Worm (Caenorhabditis elegans) whole organism, mixed stage, embryonic: ENCODE measurements around the gene bath-36.
"Not testable (repeated sequence)": the region's sequence is repeated elsewhere in the genome, so short reads cannot be mapped to it uniquely, and the experiment has no call there.

Source experiments
- M03D4.4 ChIP-seq: sonication (generic microtip); optimal IDR thresholded peaks from 2 replicates; lab custom pipeline; 2017; ENCODE audit warnings: mild to moderate bottlenecking, missing genetic modification characterization, missing compliant biosample characterization
- bed-3 ChIP-seq: fragments of 200-800 bp; sonication (Bioruptor generic); optimal IDR thresholded peaks from 3 replicates; lab custom pipeline; 2018; ENCODE audit warnings: mild to moderate bottlenecking, missing genetic modification characterization, moderate library complexity, missing compliant biosample characterization
- blmp-1 ChIP-seq: fragments of 150-350 bp; optimal IDR thresholded peaks from 2 replicates; lab custom pipeline; 2014; ENCODE audit warnings: missing biosample characterization, missing genetic modification characterization
- ceh-39 ChIP-seq: fragments of 150-350 bp; optimal IDR thresholded peaks from 2 replicates; lab custom pipeline; 2014; ENCODE audit warnings: missing biosample characterization, missing genetic modification characterization
- ceh-43 ChIP-seq: fragments of 200-800 bp; sonication (Bioruptor generic); optimal IDR thresholded peaks from 2 replicates; lab custom pipeline; 2018; ENCODE audit warnings: mild to moderate bottlenecking, missing genetic modification characterization, moderate library complexity, missing compliant biosample characterization
- ceh-83 ChIP-seq: fragments of 200-800 bp; sonication (Bioruptor generic); optimal IDR thresholded peaks from 2 replicates; lab custom pipeline; 2018; ENCODE audit warnings: mild to moderate bottlenecking, missing genetic modification characterization, missing compliant biosample characterization
- ces-1 ChIP-seq: fragments of 150-350 bp; optimal IDR thresholded peaks from 2 replicates; lab custom pipeline; 2014; ENCODE audit warnings: missing biosample characterization, missing genetic modification reagents, missing genetic modification characterization
- cnd-1 ChIP-seq: fragments of 200-800 bp; sonication (Bioruptor generic); optimal IDR thresholded peaks from 2 replicates; lab custom pipeline; 2018; ENCODE audit warnings: mild to moderate bottlenecking, missing genetic modification characterization, missing compliant biosample characterization
- drap-1 ChIP-seq: fragments of 200-800 bp; sonication (Bioruptor generic); optimal IDR thresholded peaks from 3 replicates; lab custom pipeline; 2018; ENCODE audit warnings: mild to moderate bottlenecking, missing genetic modification characterization, missing compliant biosample characterization
- elt-1 ChIP-seq: sonication (generic microtip); optimal IDR thresholded peaks from 2 replicates; lab custom pipeline; 2017; ENCODE audit warnings: missing genetic modification characterization, mild to moderate bottlenecking, missing compliant biosample characterization, antibody characterized with exemption, moderate library complexity, borderline replicate concordance; ENCODE audit not compliant: insufficient read depth
- elt-3 ChIP-seq: fragments of 150-350 bp; optimal IDR thresholded peaks from 2 replicates; lab custom pipeline; 2014; ENCODE audit warnings: missing biosample characterization, missing genetic modification characterization
- flh-1 ChIP-seq: fragments of 200-800 bp; sonication (Bioruptor generic); optimal IDR thresholded peaks from 2 replicates; lab custom pipeline; 2018; ENCODE audit warnings: mild to moderate bottlenecking, missing genetic modification characterization, moderate library complexity, missing compliant biosample characterization
- ham-2 ChIP-seq: fragments of 200-800 bp; sonication (Bioruptor generic); optimal IDR thresholded peaks from 2 replicates; lab custom pipeline; 2018; ENCODE audit warnings: mild to moderate bottlenecking, missing genetic modification characterization, missing compliant biosample characterization
- hlh-1 ChIP-seq: fragments of 150-350 bp; optimal IDR thresholded peaks from 2 replicates; lab custom pipeline; 2014; ENCODE audit warnings: missing biosample characterization, missing genetic modification reagents, missing genetic modification characterization
- lin-13 ChIP-seq: fragments of 150-350 bp; optimal IDR thresholded peaks from 2 replicates; lab custom pipeline; 2014; ENCODE audit warnings: missing biosample characterization, missing genetic modification characterization
- lsy-2 ChIP-seq: fragments of 150-350 bp; optimal IDR thresholded peaks from 2 replicates; lab custom pipeline; 2014; ENCODE audit warnings: missing biosample characterization, missing genetic modification characterization
- mep-1 ChIP-seq: fragments of 150-350 bp; optimal IDR thresholded peaks from 2 replicates; lab custom pipeline; 2017; ENCODE audit warnings: missing biosample characterization, missing genetic modification reagents, missing genetic modification characterization, inconsistent platforms
- mls-2 ChIP-seq: sonication (generic microtip); optimal IDR thresholded peaks from 2 replicates; lab custom pipeline; 2016; ENCODE audit warnings: mild to moderate bottlenecking, missing genetic modification characterization, moderate library complexity, missing compliant biosample characterization
- nhr-12 ChIP-seq: fragments of 150-350 bp; optimal IDR thresholded peaks from 2 replicates; lab custom pipeline; 2014; ENCODE audit warnings: missing biosample characterization, missing genetic modification characterization
- nhr-28 ChIP-seq: fragments of 150-350 bp; optimal IDR thresholded peaks from 2 replicates; lab custom pipeline; 2014; ENCODE audit warnings: missing biosample characterization, missing genetic modification characterization
- nhr-76 ChIP-seq: sonication (generic microtip); optimal IDR thresholded peaks from 2 replicates; lab custom pipeline; 2017; ENCODE audit warnings: missing biosample characterization, missing genetic modification characterization
- pha-4 ChIP-seq: fragments of 150-350 bp; optimal IDR thresholded peaks from 2 replicates; lab custom pipeline; 2018; ENCODE audit warnings: missing biosample characterization, missing genetic modification reagents, missing genetic modification characterization
- snpc-4 ChIP-seq: fragments of 150-350 bp; optimal IDR thresholded peaks from 2 replicates; lab custom pipeline; 2014; ENCODE audit warnings: missing biosample characterization, missing genetic modification characterization
- sptf-1 ChIP-seq: sonication (generic microtip); optimal IDR thresholded peaks from 2 replicates; lab custom pipeline; 2017; ENCODE audit warnings: mild to moderate bottlenecking, missing genetic modification characterization, moderate library complexity, missing compliant biosample characterization
- unc-39 ChIP-seq: fragments of 150-350 bp; optimal IDR thresholded peaks from 2 replicates; lab custom pipeline; 2014; ENCODE audit warnings: missing biosample characterization, missing genetic modification characterization
- unc-62 ChIP-seq: fragments of 150-350 bp; optimal IDR thresholded peaks from 2 replicates; lab custom pipeline; 2014; ENCODE audit warnings: missing biosample characterization, missing genetic modification reagents, missing genetic modification characterization
- zip-8 ChIP-seq: fragments of 150-350 bp; optimal IDR thresholded peaks from 2 replicates; lab custom pipeline; 2014; ENCODE audit warnings: missing biosample characterization, missing genetic modification characterization
- ztf-11 ChIP-seq: fragments of 150-350 bp; optimal IDR thresholded peaks from 2 replicates; lab custom pipeline; 2014; ENCODE audit warnings: missing biosample characterization, missing genetic modification characterization

The bath-36 gene

ce11 chrV:15197955-15198354 lies 10.3 kb downstream of the bath-36 start, which contains the start of gene srw-1:
TSS of gene srw-1 (plus strand) at chrV:15198255.
- TF ChIP-seq ceh-43 (GFP tag; lab: Kevin White, UChicago) (no peak), nhr-12 (tag; lab: Kevin White, UChicago) (no peak), unc-39 (tag; lab: Kevin White, UChicago) (no peak), ham-2 (GFP tag; lab: Kevin White, UChicago) (no peak), elt-1 (tag; lab: Kevin White, UChicago) (no peak), hlh-1 (tag; lab: Kevin White, UChicago) (no peak), snpc-4 (no peak), cnd-1 (tag; lab: Kevin White, UChicago) (no peak), ceh-39 (tag; lab: Kevin White, UChicago) (no peak), zip-8 (tag; lab: Kevin White, UChicago) (no peak), blmp-1 (tag; lab: Kevin White, UChicago) (no peak), nhr-28 (tag; lab: Kevin White, UChicago) (no peak), sptf-1 (no peak)

- TF ChIP-seq pha-4 (tag; lab: Kevin White, UChicago) (no peak), cnd-1 (tag; lab: Kevin White, UChicago) (no peak), unc-62 (GFP tag; lab: Kevin White, UChicago) (no peak), drap-1 (GFP tag; lab: Kevin White, UChicago) (no peak), unc-39 (tag; lab: Kevin White, UChicago) (no peak), snpc-4 (no peak), mep-1 (tag; lab: Kevin White, UChicago) (no peak), ces-1 (no peak), nhr-76 (no peak), ztf-11 (tag; lab: Kevin White, UChicago) (no peak), ceh-39 (tag; lab: Kevin White, UChicago) (no peak), ceh-43 (GFP tag; lab: Kevin White, UChicago) (no peak), lsy-2 (tag; lab: Kevin White, UChicago) (no peak), nhr-12 (tag; lab: Kevin White, UChicago) (no peak), flh-1 (no peak), M03D4.4 (tag; lab: Kevin White, UChicago) (no peak), bed-3 (GFP tag; lab: Kevin White, UChicago) (no peak)
Observed at ce11 chrV:15199768-15200167, 12.1 kb downstream of the bath-36 start, which contains the start of gene Y75B12B.10. TSS of gene Y75B12B.10 (plus strand) at chrV:15200068.

DNA sequence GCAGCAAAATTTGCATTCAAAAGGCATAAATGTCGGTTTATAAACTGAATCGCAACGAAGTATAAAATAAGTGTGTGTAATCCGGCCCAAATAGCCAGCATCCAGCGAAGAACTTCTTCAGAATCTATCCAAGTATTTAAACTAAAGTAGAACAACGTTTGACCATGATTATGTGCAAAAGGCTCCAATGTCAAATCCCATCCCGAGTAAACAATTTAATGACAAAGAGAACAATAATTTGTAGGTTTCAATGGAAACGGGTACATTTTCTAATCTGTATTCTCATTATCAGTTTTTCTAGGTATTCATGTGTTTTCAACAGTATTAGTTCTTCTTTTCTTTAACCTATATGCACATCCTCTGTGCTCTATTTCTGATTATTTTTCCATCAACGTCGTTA lies 20.0 kb downstream of the bath-36 start, which contains the start of gene C41G6.12:
Gene C41G6.12 (minus strand): TSS at position 101 of the 400 bp plus-strand sequence.
- not testable (repeated sequence) for TF ChIP-seq mep-1 (tag; lab: Kevin White, UChicago); nhr-28 (tag; lab: Kevin White, UChicago); ceh-83

DNA sequence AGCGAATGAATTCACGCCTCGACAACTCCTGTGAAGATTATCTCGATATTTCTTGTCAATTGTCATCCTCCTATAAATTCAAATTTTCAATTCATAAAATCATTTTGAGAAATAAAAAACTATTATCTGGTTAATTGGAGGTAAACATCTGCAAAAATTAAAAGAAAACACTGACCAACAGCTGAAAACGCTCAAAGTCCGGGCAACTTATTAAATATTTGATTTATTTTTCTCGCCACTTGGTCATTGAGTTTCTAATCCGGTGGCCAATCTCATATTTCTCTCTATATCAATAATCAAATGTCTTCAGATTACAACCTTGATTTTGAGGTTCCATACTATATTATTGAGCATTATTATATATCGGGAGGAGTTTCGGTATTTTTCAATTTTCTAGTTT lies 24.2 kb downstream of the bath-36 start, which contains the start of gene sri-24:
Gene sri-24 (plus strand): TSS at position 301 of the 400 bp plus-strand sequence.
- not testable (repeated sequence) for TF ChIP-seq bed-3 (GFP tag; lab: Kevin White, UChicago); unc-62 (GFP tag; lab: Kevin White, UChicago); elt-3
- TF ChIP-seq, all 35 proteins: peak for 0; not testable (repeated sequence) for 35

DNA sequence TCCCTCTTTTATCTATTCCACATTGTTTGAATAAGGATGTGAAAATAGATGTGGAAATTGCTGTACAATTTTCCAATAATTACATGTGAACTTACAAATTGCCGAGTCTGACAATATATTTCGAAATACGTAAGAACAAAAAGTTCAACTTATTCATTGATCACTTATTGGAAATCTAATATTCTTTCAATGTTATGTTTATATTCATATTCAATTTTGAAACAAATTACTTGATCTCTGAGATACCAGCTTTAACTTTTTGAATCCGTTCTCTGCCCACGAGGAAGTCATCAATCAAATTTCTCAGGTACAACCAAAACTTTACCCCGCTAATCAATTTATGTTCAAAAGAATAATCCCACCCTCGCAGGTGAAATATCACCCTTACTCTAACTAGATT lies 27.5 kb downstream of the bath-36 start, which contains the start of gene sri-26:
Gene sri-26 (plus strand): TSS at position 301 of the 400 bp plus-strand sequence.
- not testable (repeated sequence) for TF ChIP-seq hlh-1 (tag; lab: Kevin White, UChicago); lin-13 (tag; lab: Kevin White, UChicago); nhr-76

DNA sequence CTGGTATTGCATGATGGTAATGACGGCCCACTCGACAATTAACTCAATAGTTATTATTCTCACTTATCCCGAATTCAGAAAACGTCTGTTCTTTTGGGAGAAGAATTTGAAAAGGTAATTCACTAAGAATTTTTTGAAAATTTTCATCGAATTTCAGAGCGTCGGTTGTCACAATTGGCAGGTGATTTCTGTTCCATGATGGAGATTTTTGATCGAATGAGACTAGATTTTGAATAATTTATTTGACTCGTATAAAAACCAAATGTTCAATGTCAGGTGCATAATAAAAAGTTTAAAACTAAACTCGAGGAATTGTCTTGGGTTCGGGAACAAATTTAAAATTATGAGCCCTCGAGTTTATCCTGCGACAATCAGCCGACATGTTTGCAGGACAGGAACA lies 29.0 kb downstream of the bath-36 start, which contains the start of gene sri-25:
Gene sri-25 (plus strand): TSS at position 301 of the 400 bp plus-strand sequence.
- TF ChIP-seq cnd-1 (tag; lab: Kevin White, UChicago) (no peak), mls-2 (tag; lab: Kevin White, UChicago) (no peak)
- TF ChIP-seq, all 35 proteins: peak for 0
